Fruit fly (Drosophila melanogaster) whole organism, embryonic: ENCODE measurements around the gene Cep97.

ENCODE experiments used
- Atf3 ChIP-seq: fragments of 200-800 bp; sonication (Bioruptor generic); optimal IDR thresholded peaks from 3 replicates; lab custom pipeline; 2016; ENCODE audit warnings: missing biosample characterization, missing genetic modification characterization
- Bteb2 ChIP-seq: fragments of 200-800 bp; sonication (Bioruptor generic); optimal IDR thresholded peaks from 2 replicates; lab custom pipeline; 2016; ENCODE audit warnings: missing biosample characterization, missing genetic modification characterization
- CG10321 ChIP-seq: fragments of 200-800 bp; sonication (Bioruptor generic); IDR thresholded peaks from 2 replicates; pipeline ENCODE4 v1.3.6; 2022; ENCODE audit warnings: missing biosample characterization, missing genetic modification characterization
- CG10543 ChIP-seq: fragments of 200-800 bp; sonication (Bioruptor generic); optimal IDR thresholded peaks from 3 replicates; lab custom pipeline; 2017; ENCODE audit warnings: missing biosample characterization, mild to moderate bottlenecking, missing genetic modification characterization, moderate library complexity
- CG11456 ChIP-seq: fragments of 200-800 bp; sonication (Bioruptor generic); IDR thresholded peaks from 3 replicates; pipeline ENCODE4 v1.3.6; 2022; ENCODE audit warnings: missing biosample characterization, missing genetic modification characterization
- CG12071 ChIP-seq: fragments of 200-800 bp; sonication (Bioruptor generic); optimal IDR thresholded peaks from 3 replicates; lab custom pipeline; 2018; ENCODE audit warnings: missing biosample characterization, mild to moderate bottlenecking, missing genetic modification characterization
- CG12236 ChIP-seq: fragments of 200-800 bp; sonication (Bioruptor generic); optimal IDR thresholded peaks from 2 replicates; lab custom pipeline; 2016; ENCODE audit warnings: missing biosample characterization, missing genetic modification characterization
- CG16779 ChIP-seq: fragments of 200-800 bp; sonication (Bioruptor generic); IDR thresholded peaks from 2 replicates; pipeline ENCODE4 v1.3.6; 2022; ENCODE audit warnings: missing biosample characterization, missing genetic modification characterization
- CG1792 ChIP-seq: fragments of 200-800 bp; sonication (Bioruptor generic); optimal IDR thresholded peaks from 2 replicates; lab custom pipeline; 2016; ENCODE audit warnings: missing biosample characterization, missing genetic modification characterization
- CG18476 ChIP-seq: fragments of 200-800 bp; sonication (Bioruptor generic); optimal IDR thresholded peaks from 2 replicates; lab custom pipeline; 2016; ENCODE audit warnings: missing biosample characterization, mild to moderate bottlenecking, missing genetic modification characterization
- CG18599 ChIP-seq: fragments of 200-800 bp; sonication (Bioruptor generic); optimal IDR thresholded peaks from 3 replicates; lab custom pipeline; 2017; ENCODE audit warnings: missing biosample characterization, missing genetic modification characterization, mild to moderate bottlenecking, moderate library complexity, missing genetic modification reagents
- CG30020 ChIP-seq: fragments of 200-800 bp; optimal IDR thresholded peaks from 2 replicates; lab custom pipeline; 2019; ENCODE audit warnings: missing biosample characterization, mild to moderate bottlenecking, missing genetic modification characterization, moderate library complexity
- CG33557 ChIP-seq: fragments of 200-800 bp; sonication (Bioruptor generic); optimal IDR thresholded peaks from 2 replicates; lab custom pipeline; 2019; ENCODE audit warnings: missing biosample characterization, mild to moderate bottlenecking, missing genetic modification characterization, moderate library complexity
- CG4404 ChIP-seq: fragments of 200-800 bp; sonication (Bioruptor generic); IDR thresholded peaks from 2 replicates; pipeline ENCODE4 v1.3.6; 2022; ENCODE audit warnings: missing biosample characterization, missing genetic modification characterization
- CG4617 ChIP-seq: fragments of 200-800 bp; sonication (Bioruptor generic); optimal IDR thresholded peaks from 3 replicates; lab custom pipeline; 2016; ENCODE audit warnings: missing biosample characterization, missing genetic modification characterization, borderline replicate concordance
- CG4730 ChIP-seq: fragments of 200-800 bp; sonication (Bioruptor generic); IDR thresholded peaks from 2 replicates; pipeline ENCODE4 v1.3.6; 2022; ENCODE audit warnings: missing biosample characterization, missing genetic modification characterization
- CG4820 ChIP-seq: fragments of 200-800 bp; sonication (Bioruptor generic); optimal IDR thresholded peaks from 3 replicates; lab custom pipeline; 2016; ENCODE audit warnings: missing biosample characterization, missing genetic modification characterization
- CG6175 ChIP-seq: fragments of 200-800 bp; sonication (Bioruptor generic); IDR thresholded peaks from 3 replicates; pipeline ENCODE4 v1.3.6; 2022; ENCODE audit warnings: missing biosample characterization, missing genetic modification characterization
- CG9609 ChIP-seq: fragments of 200-800 bp; sonication (Bioruptor generic); optimal IDR thresholded peaks from 3 replicates; lab custom pipeline; 2016; ENCODE audit warnings: missing biosample characterization, missing genetic modification characterization
- Dp ChIP-seq: fragments of 200-800 bp; sonication (Bioruptor generic); optimal IDR thresholded peaks from 2 replicates; lab custom pipeline; 2018; ENCODE audit warnings: missing biosample characterization, mild to moderate bottlenecking, missing genetic modification characterization, moderate library complexity
- Gsc ChIP-seq: fragments of 200-800 bp; sonication (Bioruptor generic); IDR thresholded peaks from 2 replicates; pipeline ENCODE4 v1.3.6; 2022; ENCODE audit warnings: missing biosample characterization, missing genetic modification characterization
- Hr39 ChIP-seq: fragments of >200 bp; optimal IDR thresholded peaks from 2 replicates; lab custom pipeline; 2017
- Lpt ChIP-seq: fragments of >200 bp; optimal IDR thresholded peaks from 2 replicates; lab custom pipeline; 2018; ENCODE audit warnings: missing biosample characterization, missing genetic modification characterization
- Mes4 ChIP-seq: fragments of 200-800 bp; sonication (Bioruptor generic); optimal IDR thresholded peaks from 2 replicates; lab custom pipeline; 2016; ENCODE audit warnings: missing biosample characterization, missing genetic modification characterization
- Ptx1 ChIP-seq: fragments of 200-800 bp; sonication (Bioruptor generic); IDR thresholded peaks from 2 replicates; pipeline ENCODE4 v1.3.6; 2022; ENCODE audit warnings: missing biosample characterization, missing genetic modification characterization
- Scr ChIP-seq: fragments of 200-800 bp; sonication (Bioruptor generic); IDR thresholded peaks from 2 replicates; pipeline ENCODE4 v1.3.6; 2022; ENCODE audit warnings: missing biosample characterization, missing genetic modification characterization; ENCODE audit not compliant: partially characterized antibody
- caup ChIP-seq: fragments of 200-800 bp; sonication (Bioruptor generic); optimal IDR thresholded peaks from 3 replicates; lab custom pipeline; 2017; ENCODE audit warnings: missing biosample characterization, mild to moderate bottlenecking, missing genetic modification characterization, moderate library complexity; ENCODE audit not compliant: severe bottlenecking
- crc ChIP-seq: fragments of 200-800 bp; sonication (Bioruptor generic); optimal IDR thresholded peaks from 2 replicates; lab custom pipeline; 2016; ENCODE audit warnings: missing biosample characterization, missing genetic modification characterization
- dpn ChIP-seq, 2 experiments: fragments of 200-800 bp; sonication (Bioruptor generic); optimal IDR thresholded peaks; 3 replicates each; lab custom pipeline; 2016; ENCODE audit warnings: missing biosample characterization in 2 of 2, missing genetic modification characterization in 2 of 2
- dysf ChIP-seq: fragments of 200-800 bp; sonication (Bioruptor generic); IDR thresholded peaks from 3 replicates; pipeline ENCODE4 v1.3.6; 2022; ENCODE audit warnings: missing biosample characterization, missing genetic modification characterization
- fd96Cb ChIP-seq: fragments of 200-800 bp; sonication (Bioruptor generic); optimal IDR thresholded peaks from 2 replicates; lab custom pipeline; 2018; ENCODE audit warnings: missing biosample characterization, mild to moderate bottlenecking, missing genetic modification characterization, moderate library complexity
- gfzf ChIP-seq: fragments of 200-800 bp; sonication (Bioruptor generic); optimal IDR thresholded peaks from 2 replicates; lab custom pipeline; 2016; ENCODE audit warnings: missing biosample characterization, mild to moderate bottlenecking, missing genetic modification characterization, moderate library complexity
- grau ChIP-seq: fragments of 200-800 bp; optimal IDR thresholded peaks from 3 replicates; lab custom pipeline; 2019; ENCODE audit warnings: missing biosample characterization, mild to moderate bottlenecking, missing genetic modification characterization, moderate library complexity
- grn ChIP-seq: fragments of 200-800 bp; sonication (Bioruptor generic); optimal IDR thresholded peaks from 3 replicates; lab custom pipeline; 2017; ENCODE audit warnings: missing biosample characterization, missing genetic modification characterization
- hbn ChIP-seq: fragments of 200-800 bp; sonication (Bioruptor generic); IDR thresholded peaks from 2 replicates; pipeline ENCODE4 v1.3.6; 2022; ENCODE audit warnings: missing biosample characterization, missing genetic modification characterization; ENCODE audit not compliant: partially characterized antibody
- jigr1 ChIP-seq: fragments of 200-800 bp; sonication (Bioruptor generic); IDR thresholded peaks from 3 replicates; pipeline ENCODE4 v1.3.6; 2022; ENCODE audit warnings: missing biosample characterization, missing genetic modification characterization
- klu ChIP-seq: fragments of 200-800 bp; sonication (Bioruptor generic); IDR thresholded peaks from 2 replicates; pipeline ENCODE4 v1.3.6; 2022; ENCODE audit warnings: missing biosample characterization, missing genetic modification characterization
- lmd ChIP-seq: fragments of 200-800 bp; sonication (Bioruptor generic); IDR thresholded peaks from 2 replicates; pipeline ENCODE4 v1.3.6; 2022; ENCODE audit warnings: missing biosample characterization, missing genetic modification characterization
- lov ChIP-seq, 2 experiments: fragments of 200-800 bp in 1 of 2; fragments of >200 bp in 1 of 2; sonication (Bioruptor generic) in 1 of 2; IDR thresholded peaks in 1 of 2; optimal IDR thresholded peaks in 1 of 2; 2 replicates in 1 of 2; 3 replicates in 1 of 2; pipeline versions ENCODE4 v1.3.6 to Lab custom; 2017 to 2022; ENCODE audit warnings: missing biosample characterization in 1 of 2, missing genetic modification characterization in 1 of 2
- maf-S ChIP-seq: fragments of 200-800 bp; sonication (Bioruptor generic); optimal IDR thresholded peaks from 2 replicates; lab custom pipeline; 2016; ENCODE audit warnings: missing biosample characterization, missing genetic modification characterization
- oc ChIP-seq: fragments of 200-800 bp; sonication (Bioruptor generic); optimal IDR thresholded peaks from 2 replicates; lab custom pipeline; 2018; ENCODE audit warnings: missing biosample characterization, mild to moderate bottlenecking, missing genetic modification characterization, moderate library complexity
- pros ChIP-seq: fragments of 200-800 bp; sonication (Bioruptor generic); optimal IDR thresholded peaks from 3 replicates; lab custom pipeline; 2019; ENCODE audit warnings: missing biosample characterization, mild to moderate bottlenecking, missing genetic modification characterization, moderate library complexity
- psq ChIP-seq: fragments of 200-800 bp; sonication (Bioruptor generic); optimal IDR thresholded peaks from 2 replicates; lab custom pipeline; 2017; ENCODE audit warnings: missing biosample characterization, missing genetic modification characterization
- pum ChIP-seq: fragments of 200-800 bp; sonication (Bioruptor generic); optimal IDR thresholded peaks from 2 replicates; lab custom pipeline; 2016; ENCODE audit warnings: missing biosample characterization, missing genetic modification characterization
- seq ChIP-seq: fragments of 200-800 bp; sonication (Bioruptor generic); IDR thresholded peaks from 2 replicates; pipeline ENCODE4 v1.3.6; 2022; ENCODE audit warnings: missing biosample characterization, missing genetic modification characterization
- shn ChIP-seq: fragments of 200-800 bp; sonication (Bioruptor generic); optimal IDR thresholded peaks from 3 replicates; lab custom pipeline; 2016; ENCODE audit warnings: missing biosample characterization, missing genetic modification characterization
- sr ChIP-seq: fragments of 200-800 bp; sonication (Bioruptor generic); IDR thresholded peaks from 3 replicates; pipeline ENCODE4 v1.3.6; 2022; ENCODE audit warnings: missing biosample characterization, missing genetic modification characterization
- stwl ChIP-seq: fragments of 200-800 bp; sonication (Bioruptor generic); optimal IDR thresholded peaks from 3 replicates; lab custom pipeline; 2018; ENCODE audit warnings: missing biosample characterization, mild to moderate bottlenecking, missing genetic modification characterization, moderate library complexity
- sug ChIP-seq: fragments of 200-800 bp; optimal IDR thresholded peaks from 2 replicates; lab custom pipeline; 2019; ENCODE audit warnings: missing biosample characterization, mild to moderate bottlenecking, missing genetic modification characterization, moderate library complexity
- tgo ChIP-seq: fragments of 200-800 bp; sonication (Bioruptor generic); IDR thresholded peaks from 3 replicates; pipeline ENCODE4 v1.3.6; 2022; ENCODE audit warnings: missing biosample characterization, missing genetic modification characterization
- yki ChIP-seq: fragments of >200 bp; optimal IDR thresholded peaks from 3 replicates; lab custom pipeline; 2018

Cep97 gene

dm6 chr2L:3832249-3832675, 35.2 kb upstream of the Cep97 start (continued):
- no peak for TF ChIP-seq Scr (GFP tag; lab: Robert Waterston, UW)
- peak; percentile 94 for TF ChIP-seq CG4617 (GFP tag; lab: Kevin White, UChicago)
- peak; percentile 95 for TF ChIP-seq CG9609 (GFP tag; lab: Kevin White, UChicago)
- peak; percentile 91 for TF ChIP-seq caup (GFP tag; lab: Kevin White, UChicago)
- TF ChIP-seq CG4404 (GFP tag; lab: Robert Waterston, UW) = peak; percentile 97
- no peak for TF ChIP-seq Lpt (GFP tag; lab: Kevin White, UChicago)
- peak; percentile 89 for TF ChIP-seq psq (GFP tag; lab: Kevin White, UChicago)
- TF ChIP-seq dpn (GFP tag; optimal IDR thresholded peaks at IDR 0.05; lab: Kevin White, UChicago) = peak; percentile 96
- peak; percentile 96 for TF ChIP-seq oc (tag; lab: Kevin White, UChicago)
- TF ChIP-seq pum (GFP tag; lab: Kevin White, UChicago) = peak; percentile 98
- TF ChIP-seq Dp = peak; percentile 16
- TF ChIP-seq klu (GFP tag; lab: Robert Waterston, UW) = peak; percentile 87
- peak; percentile 95 for TF ChIP-seq lmd
- TF ChIP-seq Atf3 = peak; percentile 97
- peak; percentile 72; the same call in 2 of the 3 replicates for TF ChIP-seq CG6175 (GFP tag; lab: Robert Waterston, UW)
- peak; percentile 98 for TF ChIP-seq CG4820
- TF ChIP-seq CG16779 (GFP tag; lab: Robert Waterston, UW) = peak; percentile 73
- peak; percentile 91 for TF ChIP-seq shn (GFP tag; lab: Kevin White, UChicago)
- TF ChIP-seq CG1792 (GFP tag; lab: Kevin White, UChicago) = peak; percentile 94
- TF ChIP-seq hbn = no peak
- TF ChIP-seq jigr1 (GFP tag; lab: Robert Waterston, UW) = peak; percentile 86; the same call in 2 of the 3 replicates
- peak; percentile 96 for TF ChIP-seq CG33557 (GFP tag; lab: Kevin White, UChicago)
- peak; percentile 97 for TF ChIP-seq CG12236 (GFP tag; lab: Kevin White, UChicago)
- peak; percentile 76 for TF ChIP-seq pros (GFP tag; lab: Kevin White, UChicago)
- peak; percentile 95 for TF ChIP-seq CG18599 (GFP tag; lab: Kevin White, UChicago)
- TF ChIP-seq tgo (GFP tag; lab: Robert Waterston, UW) = peak; percentile 95
- TF ChIP-seq dysf (GFP tag; lab: Robert Waterston, UW) = peak; percentile 96
- TF ChIP-seq CG10321 (GFP tag; lab: Robert Waterston, UW) = peak; percentile 61; the same call in 1 of the 2 replicates
- peak; percentile 29 for TF ChIP-seq gfzf (GFP tag; lab: Kevin White, UChicago)
- TF ChIP-seq stwl (tag; lab: Kevin White, UChicago) = peak; percentile 99
- peak; percentile 81 for TF ChIP-seq CG10543 (GFP tag; lab: Kevin White, UChicago)
- peak; percentile 91 for TF ChIP-seq Gsc (GFP tag; lab: Robert Waterston, UW)
- TF ChIP-seq grn (GFP tag; lab: Kevin White, UChicago) = peak; percentile 81
- peak; percentile 93 for TF ChIP-seq grau
- peak; percentile 96 for TF ChIP-seq Ptx1
- TF ChIP-seq Mes4 = peak; percentile 97
- TF ChIP-seq sr (GFP tag; lab: Robert Waterston, UW) = peak; percentile 97
- peak; percentile 88 for TF ChIP-seq CG4730 (GFP tag; lab: Robert Waterston, UW)
- peak; percentile 76 for TF ChIP-seq sug (tag; lab: Kevin White, UChicago)
- peak; percentile 91 for TF ChIP-seq seq
- no peak for TF ChIP-seq yki (lab: Kevin White, UChicago)
- peak; percentile 93 for TF ChIP-seq CG18476 (GFP tag; lab: Kevin White, UChicago)
- TF ChIP-seq Hr39 (lab: Kevin White, UChicago) = no peak
- peak; percentile 85 for TF ChIP-seq Bteb2
- peak; percentile 81 for TF ChIP-seq CG30020
- TF ChIP-seq maf-S (GFP tag; lab: Kevin White, UChicago) = peak; percentile 95
- no peak for TF ChIP-seq lov (optimal IDR thresholded peaks at IDR 0.05; lab: Kevin White, UChicago)
- peak; percentile 98 for TF ChIP-seq lov (GFP tag; IDR thresholded peaks at IDR 0.05; lab: Robert Waterston, UW)
- TF ChIP-seq CG11456 (GFP tag; lab: Robert Waterston, UW) = peak; percentile 94
- peak; percentile 98 for TF ChIP-seq fd96Cb
- TF ChIP-seq crc (GFP tag; lab: Kevin White, UChicago) = peak; percentile 91
- TF ChIP-seq CG12071 = peak; percentile 94
